Worm (Caenorhabditis elegans): ENCODE measurements around the gene F54C8.7.
"Not testable (repeated sequence)": the region's sequence is repeated elsewhere in the genome, so short reads cannot be mapped to it uniquely, and the experiment has no call there.

F54C8.7 gene

ce11 chrIII:9433576-9434107 lies 20.2 kb downstream of the F54C8.7 start, which contains the start of gene cpar-1:
TSS of gene cpar-1 (plus strand) at chrIII:9434057.
- TF ChIP-seq ceh-18 (tag; optimal IDR thresholded peaks at IDR 0.05) (no peak), ahr-1 (tag; optimal IDR thresholded peaks at IDR 0.05) (no peak), K09A11.1 (tag; optimal IDR thresholded peaks at IDR 0.05; ENCODE audit: insufficient read depth) (no peak), dve-1 (tag; optimal IDR thresholded peaks at IDR 0.05) (no peak)

- no peak for TF ChIP-seq elt-4 (tag; optimal IDR thresholded peaks at IDR 0.05)
- TF ChIP-seq fax-1 (tag; optimal IDR thresholded peaks at IDR 0.05), result no peak
- no peak for TF ChIP-seq ztf-16 (tag; optimal IDR thresholded peaks at IDR 0.05)
- TF ChIP-seq lim-6 (tag; optimal IDR thresholded peaks at IDR 0.05), result no peak
- no peak for TF ChIP-seq eyg-1 (tag; optimal IDR thresholded peaks at IDR 0.05)
- TF ChIP-seq C38D4.7 (GFP tag; optimal IDR thresholded peaks at IDR 0.05), result no peak
- no peak for TF ChIP-seq nfya-1 (tag; optimal IDR thresholded peaks at IDR 0.05)
- TF ChIP-seq C08G9.2 (tag; optimal IDR thresholded peaks at IDR 0.05), result no peak
- TF ChIP-seq ets-4 (tag; optimal IDR thresholded peaks at IDR 0.05), result no peak
- TF ChIP-seq npax-4 (tag; optimal IDR thresholded peaks at IDR 0.05), result no peak
Observed at ce11 chrIII:9426301-9426700, 27.6 kb downstream of the F54C8.7 start, which contains the start of gene T26G10.5. TSS of gene T26G10.5 (minus strand) at chrIII:9426401.

- TF ChIP-seq hlh-13 (GFP tag; optimal IDR thresholded peaks at IDR 0.05); ceh-34 (tag; optimal IDR thresholded peaks at IDR 0.05); ttx-3 (tag; optimal IDR thresholded peaks at IDR 0.05): not testable (repeated sequence)
Observed at ce11 chrIII:9420231-9420630, 33.6 kb downstream of the F54C8.7 start, which contains the start of gene T26G10.4. TSS of gene T26G10.4 (plus strand) at chrIII:9420531.

- TF ChIP-seq npax-4 (tag; optimal IDR thresholded peaks at IDR 0.05), result no peak
- TF ChIP-seq pat-9 (tag; optimal IDR thresholded peaks at IDR 0.05), result no peak
- TF ChIP-seq fkh-6 (tag; optimal IDR thresholded peaks at IDR 0.05), result no peak
- TF ChIP-seq pqm-1 (tag; optimal IDR thresholded peaks at IDR 0.05), result no peak
- no peak for TF ChIP-seq ceh-34 (tag; optimal IDR thresholded peaks at IDR 0.05)
- TF ChIP-seq hlh-6 (tag; optimal IDR thresholded peaks at IDR 0.05), result no peak
- no peak for TF ChIP-seq hlh-13 (GFP tag; optimal IDR thresholded peaks at IDR 0.05)
Observed at ce11 chrIII:9413340-9413739, 40.5 kb downstream of the F54C8.7 start, which contains the start of gene T26G10.3. TSS of gene T26G10.3 (minus strand) at chrIII:9413440.

- TF ChIP-seq ceh-31 (tag; optimal IDR thresholded peaks at IDR 0.05), result peak; percentile 49
Observed at ce11 chrIII:9408304-9408703, 45.6 kb downstream of the F54C8.7 start.

- TF ChIP-seq ceh-2 (tag; optimal IDR thresholded peaks at IDR 0.05) (no peak), ceh-31 (tag; optimal IDR thresholded peaks at IDR 0.05) (peak; percentile 4), sdc-2 (tag; optimal IDR thresholded peaks at IDR 0.05) (no peak), F13H6.1 (tag; optimal IDR thresholded peaks at IDR 0.05) (no peak), unc-42 (tag; optimal IDR thresholded peaks at IDR 0.05) (peak; percentile 9), ets-4 (tag; optimal IDR thresholded peaks at IDR 0.05) (no peak), Y22D7AL.16 (tag; optimal IDR thresholded peaks at IDR 0.05) (no peak), nfya-1 (tag; optimal IDR thresholded peaks at IDR 0.05) (peak; percentile 13), elt-2 (tag; optimal IDR thresholded peaks at IDR 0.05) (peak; percentile 20)
Observed at ce11 chrIII:9406600-9406999, 47.3 kb downstream of the F54C8.7 start, which contains the start of gene T26G10.1. TSS of gene T26G10.1 (minus strand) at chrIII:9406641.
